Fruit fly (Drosophila melanogaster) whole organism, prepupa: ENCODE data around the gene CG31301.
A peak's percentile ranks its signal among the peaks of the same experiment; 100 is the strongest.

Source experiments
- CG10631 ChIP-seq: fragments of 200-800 bp; sonication (Bioruptor generic); optimal IDR thresholded peaks from 2 replicates; lab custom pipeline; 2016; ENCODE audit warnings: missing biosample characterization, missing genetic modification characterization
- CG10669 ChIP-seq: fragments of 200-800 bp; sonication (Bioruptor generic); optimal IDR thresholded peaks from 3 replicates; lab custom pipeline; 2018; ENCODE audit warnings: missing biosample characterization, mild to moderate bottlenecking, missing genetic modification characterization, moderate library complexity
- CG11294 ChIP-seq: fragments of 200-800 bp; sonication (Bioruptor generic); IDR thresholded peaks from 2 replicates; pipeline ENCODE4 v1.3.6; 2022; ENCODE audit warnings: missing biosample characterization, missing genetic modification characterization
- CG11762 ChIP-seq: fragments of 200-800 bp; sonication (Bioruptor generic); optimal IDR thresholded peaks from 3 replicates; lab custom pipeline; 2016; ENCODE audit warnings: missing biosample characterization, missing genetic modification characterization; ENCODE audit not compliant: insufficient read depth
- CG11902 ChIP-seq: fragments of 200-800 bp; sonication (Bioruptor generic); optimal IDR thresholded peaks from 3 replicates; lab custom pipeline; 2016; ENCODE audit warnings: missing biosample characterization, missing genetic modification characterization
- CG15336 ChIP-seq: fragments of 200-800 bp; sonication (Bioruptor generic); IDR thresholded peaks from 2 replicates; pipeline ENCODE4 v1.3.6; 2022; ENCODE audit warnings: missing biosample characterization, missing genetic modification characterization
- CG1621 ChIP-seq: fragments of 200-800 bp; sonication (Bioruptor generic); optimal IDR thresholded peaks from 3 replicates; lab custom pipeline; 2018; ENCODE audit warnings: missing biosample characterization, mild to moderate bottlenecking, missing genetic modification characterization
- CG16779 ChIP-seq: fragments of 200-800 bp; sonication (Bioruptor generic); optimal IDR thresholded peaks from 3 replicates; lab custom pipeline; 2017; ENCODE audit warnings: missing biosample characterization, mild to moderate bottlenecking, missing genetic modification characterization
- CG3032 ChIP-seq: fragments of 200-800 bp; optimal IDR thresholded peaks from 2 replicates; lab custom pipeline; 2019; ENCODE audit warnings: missing biosample characterization, mild to moderate bottlenecking, missing genetic modification characterization, moderate library complexity
- CG31627 ChIP-seq: fragments of 200-800 bp; sonication (Bioruptor generic); optimal IDR thresholded peaks from 3 replicates; lab custom pipeline; 2016; ENCODE audit warnings: missing biosample characterization, missing genetic modification characterization
- CG32006 ChIP-seq: fragments of 200-800 bp; sonication (Bioruptor generic); optimal IDR thresholded peaks from 3 replicates; lab custom pipeline; 2017; ENCODE audit warnings: missing biosample characterization, mild to moderate bottlenecking, missing genetic modification characterization
- CG34406 ChIP-seq: fragments of 200-800 bp; sonication (Bioruptor generic); optimal IDR thresholded peaks from 3 replicates; lab custom pipeline; 2016; ENCODE audit warnings: missing biosample characterization, missing genetic modification characterization
- CG3919 ChIP-seq: fragments of 200-800 bp; sonication (Bioruptor generic); optimal IDR thresholded peaks from 3 replicates; lab custom pipeline; 2016; ENCODE audit warnings: missing biosample characterization, missing genetic modification characterization
- CG4318 ChIP-seq: fragments of 200-800 bp; sonication (Bioruptor generic); optimal IDR thresholded peaks from 3 replicates; lab custom pipeline; 2017; ENCODE audit warnings: missing biosample characterization, mild to moderate bottlenecking, missing genetic modification characterization
- CG6163 ChIP-seq: fragments of 200-800 bp; sonication (Bioruptor generic); IDR thresholded peaks from 3 replicates; pipeline ENCODE4 v1.3.6; 2022; ENCODE audit warnings: missing biosample characterization, missing genetic modification characterization
- CG6792 ChIP-seq: fragments of 200-800 bp; sonication (Bioruptor generic); optimal IDR thresholded peaks from 3 replicates; lab custom pipeline; 2016; ENCODE audit warnings: missing biosample characterization, missing genetic modification characterization
- CG6808 ChIP-seq: fragments of 200-800 bp; sonication (Bioruptor generic); optimal IDR thresholded peaks from 3 replicates; lab custom pipeline; 2017; ENCODE audit warnings: missing biosample characterization, missing genetic modification characterization, mild to moderate bottlenecking, moderate library complexity, missing genetic modification reagents
- CG6854 ChIP-seq: fragments of 200-800 bp; sonication (Bioruptor generic); optimal IDR thresholded peaks from 2 replicates; lab custom pipeline; 2017; ENCODE audit warnings: missing biosample characterization, mild to moderate bottlenecking, missing genetic modification characterization
- CG7368 ChIP-seq: fragments of 200-800 bp; sonication (Bioruptor generic); optimal IDR thresholded peaks from 3 replicates; lab custom pipeline; 2016; ENCODE audit warnings: missing biosample characterization, missing genetic modification characterization
- CG8119 ChIP-seq: fragments of 200-800 bp; sonication (Bioruptor generic); IDR thresholded peaks from 3 replicates; pipeline ENCODE4 v1.3.6; 2022; ENCODE audit warnings: missing biosample characterization, missing genetic modification characterization
- CG9139 ChIP-seq: fragments of 200-800 bp; sonication (Bioruptor generic); optimal IDR thresholded peaks from 3 replicates; lab custom pipeline; 2017; ENCODE audit warnings: missing biosample characterization, mild to moderate bottlenecking, missing genetic modification characterization
- Eip75B ChIP-seq: fragments of 200-800 bp; sonication (Bioruptor generic); optimal IDR thresholded peaks from 3 replicates; lab custom pipeline; 2016; ENCODE audit warnings: missing biosample characterization, missing genetic modification characterization
- Eip78C ChIP-seq: fragments of 200-800 bp; sonication (Bioruptor generic); peaks from one replicate; lab custom pipeline; 2016; ENCODE audit warnings: missing biosample characterization, missing genetic modification characterization
- Eip93F ChIP-seq: fragments of 200-800 bp; sonication (Bioruptor generic); optimal IDR thresholded peaks from 2 replicates; lab custom pipeline; 2016; ENCODE audit warnings: missing biosample characterization, mild to moderate bottlenecking, missing genetic modification characterization
- Ets96B ChIP-seq: fragments of 200-800 bp; optimal IDR thresholded peaks from 2 replicates; lab custom pipeline; 2019; ENCODE audit warnings: missing biosample characterization, mild to moderate bottlenecking, missing genetic modification characterization, moderate library complexity
- Gug ChIP-seq: fragments of 200-800 bp; sonication (Bioruptor generic); IDR thresholded peaks from 2 replicates; pipeline ENCODE4 v1.3.6; 2022; ENCODE audit warnings: missing biosample characterization, missing genetic modification characterization
- Hr38 ChIP-seq: sonication (Bioruptor generic); optimal IDR thresholded peaks from 2 replicates; lab custom pipeline; 2016; ENCODE audit warnings: missing biosample characterization, missing genetic modification characterization
- Hr39 ChIP-seq: fragments of 200-800 bp; sonication (Bioruptor generic); optimal IDR thresholded peaks from 2 replicates; lab custom pipeline; 2016; ENCODE audit warnings: missing biosample characterization, missing genetic modification characterization
- Hr4 ChIP-seq: fragments of 200-800 bp; sonication (Bioruptor generic); optimal IDR thresholded peaks from 3 replicates; lab custom pipeline; 2016; ENCODE audit warnings: missing biosample characterization, missing genetic modification characterization
- Lpt ChIP-seq: fragments of 200-800 bp; sonication (Bioruptor generic); optimal IDR thresholded peaks from 3 replicates; lab custom pipeline; 2016; ENCODE audit warnings: missing biosample characterization, missing genetic modification characterization
- Met ChIP-seq: fragments of 200-800 bp; sonication (Bioruptor generic); optimal IDR thresholded peaks from 3 replicates; lab custom pipeline; 2016; ENCODE audit warnings: missing biosample characterization, missing genetic modification characterization
- OdsH ChIP-seq: fragments of 200-800 bp; sonication (Bioruptor generic); optimal IDR thresholded peaks from 3 replicates; lab custom pipeline; 2016; ENCODE audit warnings: missing biosample characterization, missing genetic modification characterization
- Smox ChIP-seq: fragments of 200-800 bp; sonication (Bioruptor generic); optimal IDR thresholded peaks from 3 replicates; lab custom pipeline; 2016; ENCODE audit warnings: missing biosample characterization, missing genetic modification characterization
- Sox102F ChIP-seq: fragments of 200-800 bp; sonication (Bioruptor generic); optimal IDR thresholded peaks from 2 replicates; lab custom pipeline; 2016; ENCODE audit warnings: missing biosample characterization, mild to moderate bottlenecking, missing genetic modification characterization
- Sox14 ChIP-seq: fragments of 200-800 bp; sonication (Bioruptor generic); optimal IDR thresholded peaks from 3 replicates; lab custom pipeline; 2016; ENCODE audit warnings: missing biosample characterization, missing genetic modification characterization
- Sox15 ChIP-seq: fragments of 200-800 bp; sonication (Bioruptor generic); optimal IDR thresholded peaks from 3 replicates; lab custom pipeline; 2016; ENCODE audit warnings: missing biosample characterization, missing genetic modification characterization
- achi ChIP-seq: fragments of 200-800 bp; sonication (Bioruptor generic); optimal IDR thresholded peaks from 3 replicates; lab custom pipeline; 2016; ENCODE audit warnings: missing biosample characterization, missing genetic modification characterization
- acj6 ChIP-seq: fragments of 200-800 bp; sonication (Bioruptor generic); optimal IDR thresholded peaks from 3 replicates; lab custom pipeline; 2016; ENCODE audit warnings: missing biosample characterization, missing genetic modification characterization
- cyc ChIP-seq: fragments of 200-800 bp; sonication (Bioruptor generic); optimal IDR thresholded peaks from 3 replicates; lab custom pipeline; 2016; ENCODE audit warnings: missing biosample characterization, missing genetic modification characterization
- dac ChIP-seq: fragments of 200-800 bp; sonication (Bioruptor generic); optimal IDR thresholded peaks from 2 replicates; lab custom pipeline; 2017; ENCODE audit warnings: missing biosample characterization, mild to moderate bottlenecking, missing genetic modification characterization
- dsx ChIP-seq: fragments of 200-800 bp; optimal IDR thresholded peaks from 3 replicates; lab custom pipeline; 2019; ENCODE audit warnings: missing biosample characterization, mild to moderate bottlenecking, missing genetic modification characterization, moderate library complexity; ENCODE audit not compliant: poor library complexity, severe bottlenecking
- esn ChIP-seq: fragments of 200-800 bp; sonication (Bioruptor generic); optimal IDR thresholded peaks from 2 replicates; lab custom pipeline; 2016; ENCODE audit warnings: missing biosample characterization, mild to moderate bottlenecking, missing genetic modification characterization, moderate library complexity
- fd59A ChIP-seq: fragments of 200-800 bp; sonication (Bioruptor generic); optimal IDR thresholded peaks from 2 replicates; lab custom pipeline; 2017; ENCODE audit warnings: missing biosample characterization, mild to moderate bottlenecking, missing genetic modification characterization, missing genetic modification reagents
- fd85E ChIP-seq: fragments of 200-800 bp; sonication (Bioruptor generic); optimal IDR thresholded peaks from 3 replicates; lab custom pipeline; 2016; ENCODE audit warnings: missing biosample characterization, missing genetic modification characterization
- fkh ChIP-seq: fragments of 200-800 bp; sonication (Bioruptor generic); optimal IDR thresholded peaks from 3 replicates; lab custom pipeline; 2017; ENCODE audit warnings: missing biosample characterization, mild to moderate bottlenecking, missing genetic modification characterization, moderate library complexity
- lz ChIP-seq: fragments of 200-800 bp; sonication (Bioruptor generic); optimal IDR thresholded peaks from 3 replicates; lab custom pipeline; 2016; ENCODE audit warnings: missing biosample characterization, missing genetic modification characterization
- net ChIP-seq: fragments of 200-800 bp; sonication (Bioruptor generic); optimal IDR thresholded peaks from 3 replicates; lab custom pipeline; 2016; ENCODE audit warnings: missing biosample characterization, missing genetic modification characterization
- pdm3 ChIP-seq: fragments of 200-800 bp; sonication (Bioruptor generic); optimal IDR thresholded peaks from 3 replicates; lab custom pipeline; 2016; ENCODE audit warnings: missing biosample characterization, missing genetic modification characterization
- spab ChIP-seq: fragments of 200-800 bp; sonication (Bioruptor generic); optimal IDR thresholded peaks from 2 replicates; lab custom pipeline; 2017; ENCODE audit warnings: missing biosample characterization, mild to moderate bottlenecking, missing genetic modification characterization, missing genetic modification reagents
- ss ChIP-seq, 2 experiments: fragments of 200-800 bp; sonication (Bioruptor generic); optimal IDR thresholded peaks; 2 replicates in 1 of 2; 3 replicates in 1 of 2; lab custom pipeline; 2017 to 2018; ENCODE audit warnings: mild to moderate bottlenecking in 2 of 2, missing biosample characterization in 2 of 2, missing genetic modification characterization in 2 of 2, moderate library complexity in 1 of 2
- svp ChIP-seq: fragments of 200-800 bp; sonication (Bioruptor generic); peaks from one replicate; lab custom pipeline; 2016; ENCODE audit warnings: missing biosample characterization, missing genetic modification characterization
- topi ChIP-seq: fragments of 200-800 bp; sonication (Bioruptor generic); optimal IDR thresholded peaks from 3 replicates; lab custom pipeline; 2016; ENCODE audit warnings: missing biosample characterization, missing genetic modification characterization
- vri ChIP-seq: fragments of 200-800 bp; sonication (Bioruptor generic); optimal IDR thresholded peaks from 3 replicates; lab custom pipeline; 2016; ENCODE audit warnings: missing biosample characterization, mild to moderate bottlenecking, missing genetic modification characterization

The CG31301 gene

dm6 chr3R:15350993-15351426 is 5.0 kb downstream of the CG31301 start, which contains the start of the genes Trs33 and Tmtc4:
TSS of gene Trs33 (minus strand) at chr3R:15350995.
TSS of gene Tmtc4 (plus strand) at chr3R:15351225.
- TF ChIP-seq pdm3 (GFP tag; lab: Kevin White, UChicago) (no peak), Eip75B (no peak), svp (GFP tag; lab: Kevin White, UChicago) (no peak), ss (GFP tag; optimal IDR thresholded peaks at IDR 0.05; lab: Kevin White, UChicago) (no peak), dac (GFP tag; lab: Kevin White, UChicago) (no peak), CG7368 (GFP tag; lab: Kevin White, UChicago) (no peak), CG9139 (GFP tag; lab: Kevin White, UChicago) (no peak), Met (GFP tag; lab: Kevin White, UChicago) (no peak), CG15336 (GFP tag; lab: Robert Waterston, UW) (peak; percentile 29; the same call in 1 of the 2 replicates), Sox102F (GFP tag; lab: Kevin White, UChicago) (no peak), CG3032 (tag; lab: Kevin White, UChicago) (peak; percentile 54), CG1621 (tag; lab: Kevin White, UChicago) (no peak), CG4318 (no peak), net (GFP tag; lab: Kevin White, UChicago) (no peak), fd85E (GFP tag; lab: Kevin White, UChicago) (no peak), achi (GFP tag; lab: Kevin White, UChicago) (no peak), Gug (GFP tag; lab: Robert Waterston, UW) (no peak), CG11294 (GFP tag; lab: Robert Waterston, UW) (no peak), CG6854 (GFP tag; lab: Kevin White, UChicago) (no peak), Lpt (no peak), Smox (GFP tag; lab: Kevin White, UChicago) (no peak), Sox14 (peak; percentile 44), Eip93F (GFP tag; lab: Kevin White, UChicago) (no peak), fd59A (GFP tag; lab: Kevin White, UChicago) (no peak), vri (GFP tag; lab: Kevin White, UChicago) (no peak), OdsH (GFP tag; lab: Kevin White, UChicago) (no peak), Ets96B (peak; percentile 35), CG16779 (tag; lab: Kevin White, UChicago) (no peak), CG34406 (GFP tag; lab: Kevin White, UChicago) (peak; percentile 24), CG10669 (GFP tag; lab: Kevin White, UChicago) (peak; percentile 30), CG8119 (GFP tag; lab: Robert Waterston, UW) (no peak), Sox15 (GFP tag; lab: Kevin White, UChicago) (no peak), CG32006 (GFP tag; lab: Kevin White, UChicago) (no peak), fkh (GFP tag; lab: Kevin White, UChicago) (peak; percentile 96), Hr39 (GFP tag; lab: Kevin White, UChicago) (no peak), lz (GFP tag; lab: Kevin White, UChicago) (peak; percentile 8), dsx (peak; percentile 7), Hr38 (GFP tag; lab: Kevin White, UChicago) (no peak), esn (GFP tag; lab: Kevin White, UChicago) (peak; percentile 54), CG6792 (GFP tag; lab: Kevin White, UChicago) (no peak), CG10631 (GFP tag; lab: Kevin White, UChicago) (peak; percentile 47), spab (GFP tag; lab: Kevin White, UChicago) (no peak), CG11762 (GFP tag; lab: Kevin White, UChicago) (no peak), CG6808 (GFP tag; lab: Kevin White, UChicago) (no peak), CG6163 (GFP tag; lab: Robert Waterston, UW) (no peak), cyc (GFP tag; lab: Kevin White, UChicago) (peak; percentile 36), CG3919 (GFP tag; lab: Kevin White, UChicago) (no peak), CG31627 (GFP tag; lab: Kevin White, UChicago) (peak; percentile 10), CG11902 (GFP tag; lab: Kevin White, UChicago) (no peak), topi (GFP tag; lab: Kevin White, UChicago) (peak; percentile 25), acj6 (GFP tag; lab: Kevin White, UChicago) (no peak), Eip78C (GFP tag; lab: Kevin White, UChicago) (peak; percentile 75), Hr4 (no peak)
